Worm (Caenorhabditis elegans) whole organism, midembryonic: ENCODE results near the gene nadk-2.

ENCODE experiments used
- T22C8.4 ChIP-seq: fragments of 200-800 bp; sonication (Bioruptor generic); IDR thresholded peaks from 2 replicates; pipeline ENCODE4 v1.3.6; 2022; ENCODE audit warnings: missing genetic modification characterization, missing compliant biosample characterization
- cog-1 ChIP-seq: sonication (generic microtip); optimal IDR thresholded peaks from 2 replicates; lab custom pipeline; 2016; ENCODE audit warnings: missing genetic modification characterization, missing compliant biosample characterization
- flt-1 ChIP-seq: fragments of 200-800 bp; sonication (Bioruptor generic); IDR thresholded peaks from 2 replicates; pipeline ENCODE4 v1.3.6; 2022; ENCODE audit warnings: missing genetic modification characterization, missing compliant biosample characterization
- klf-2 ChIP-seq: fragments of 200-800 bp; sonication (Bioruptor generic); conservative IDR thresholded peaks from 2 replicates; pipeline ENCODE4 v1.3.6; 2022; ENCODE audit warnings: missing genetic modification reagents, missing genetic modification characterization, missing compliant biosample characterization
- med-1 ChIP-seq: sonication (generic microtip); optimal IDR thresholded peaks from 2 replicates; lab custom pipeline; 2017; ENCODE audit warnings: missing genetic modification characterization, mild to moderate bottlenecking, missing compliant biosample characterization, antibody characterized with exemption, missing genetic modification reagents; ENCODE audit not compliant: insufficient read depth
- ref-1 ChIP-seq: fragments of 200-800 bp; sonication (Bioruptor generic); conservative IDR thresholded peaks from 2 replicates; pipeline ENCODE4 v1.3.6; 2022; ENCODE audit warnings: missing genetic modification reagents, missing genetic modification characterization, missing compliant biosample characterization
- tab-1 ChIP-seq: fragments of 200-800 bp; sonication (Bioruptor generic); IDR thresholded peaks from 2 replicates; pipeline ENCODE4 v1.3.6; 2022; ENCODE audit warnings: missing genetic modification characterization, missing compliant biosample characterization
- ztf-23 ChIP-seq: fragments of 200-800 bp; sonication (Bioruptor generic); IDR thresholded peaks from 2 replicates; pipeline ENCODE4 v1.3.6; 2022; ENCODE audit warnings: missing genetic modification reagents, missing genetic modification characterization, missing compliant biosample characterization
- ztf-29 ChIP-seq: fragments of 200-800 bp; sonication (Bioruptor generic); IDR thresholded peaks from 2 replicates; pipeline ENCODE4 v1.3.6; 2022; ENCODE audit warnings: missing genetic modification reagents, missing genetic modification characterization, missing compliant biosample characterization

The nadk-2 gene

DNA sequence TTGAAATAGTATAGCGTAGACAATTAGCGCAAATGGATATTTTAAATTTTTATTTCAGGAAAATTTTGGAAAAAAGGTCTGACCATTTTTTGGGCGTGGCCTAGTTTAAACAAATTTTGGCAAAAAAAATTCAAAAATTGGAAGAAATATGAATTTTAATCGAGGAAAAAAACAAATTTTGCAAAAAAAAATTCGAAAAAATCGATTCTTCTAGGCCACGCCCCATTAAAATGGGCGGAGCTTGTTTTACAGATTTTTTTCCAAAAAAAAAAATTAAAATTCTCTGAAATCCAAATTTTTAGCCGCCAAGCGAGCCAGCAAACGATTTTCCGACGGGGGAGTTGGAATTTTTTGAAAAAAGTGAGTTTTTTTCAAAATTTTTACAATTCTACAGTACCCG, at the start of gene nadk-2:
nadk-2 (plus strand) TSS at position 301 of the 400 bp plus-strand sequence.
- TF ChIP-seq cog-1 (tag; lab: Kevin White, UChicago) (no peak), med-1 (GFP tag; lab: Kevin White, UChicago) (no peak), klf-2 (no peak), flt-1 (no peak), ref-1 (GFP tag; lab: Robert Waterston, UW) (no peak), T22C8.4 (GFP tag; lab: Robert Waterston, UW) (no peak), ztf-23 (GFP tag; lab: Robert Waterston, UW) (no peak), tab-1 (GFP tag; lab: Robert Waterston, UW) (no peak), ztf-29 (GFP tag; lab: Robert Waterston, UW) (no peak)

DNA sequence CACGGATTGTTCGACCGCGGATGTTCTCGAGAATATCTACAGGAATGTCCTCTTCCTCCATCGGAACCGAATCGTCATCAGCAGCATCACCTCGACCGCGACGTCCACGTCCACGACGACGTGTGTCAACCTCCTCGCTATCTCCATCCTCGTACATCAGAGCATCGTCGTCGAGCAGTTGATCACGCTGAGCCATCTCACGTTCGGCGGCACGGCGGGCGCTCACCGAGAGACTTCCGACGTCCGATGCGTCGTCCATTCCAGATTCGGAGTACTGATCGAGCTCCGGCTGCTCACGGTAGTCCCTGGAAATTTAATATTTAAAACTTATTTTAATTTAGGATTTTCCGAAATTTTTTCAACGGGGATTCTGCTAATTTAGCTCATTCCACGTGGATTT, 43.4 kb upstream of the nadk-2 start:
- TF ChIP-seq flt-1 (no peak), ztf-29 (GFP tag; lab: Robert Waterston, UW) (no peak), T22C8.4 (GFP tag; lab: Robert Waterston, UW) (no peak), med-1 (GFP tag; lab: Kevin White, UChicago) (no peak), klf-2 (no peak), tab-1 (GFP tag; lab: Robert Waterston, UW) (no peak), cog-1 (tag; lab: Kevin White, UChicago) (no peak), ref-1 (GFP tag; lab: Robert Waterston, UW) (no peak)

- 0 out of 2 replicates have a peak, but pooled peaks have one; percentile 25 for TF ChIP-seq ztf-23 (GFP tag; lab: Robert Waterston, UW)
- TF ChIP-seq ztf-29 (GFP tag; lab: Robert Waterston, UW), result no peak
These were observed 42.7 kb upstream of the nadk-2 start, which contains the start of gene mcm-2 for ce11 chrII:12006575-12007098. TSS of gene mcm-2 (minus strand) at chrII:12006625.

DNA sequence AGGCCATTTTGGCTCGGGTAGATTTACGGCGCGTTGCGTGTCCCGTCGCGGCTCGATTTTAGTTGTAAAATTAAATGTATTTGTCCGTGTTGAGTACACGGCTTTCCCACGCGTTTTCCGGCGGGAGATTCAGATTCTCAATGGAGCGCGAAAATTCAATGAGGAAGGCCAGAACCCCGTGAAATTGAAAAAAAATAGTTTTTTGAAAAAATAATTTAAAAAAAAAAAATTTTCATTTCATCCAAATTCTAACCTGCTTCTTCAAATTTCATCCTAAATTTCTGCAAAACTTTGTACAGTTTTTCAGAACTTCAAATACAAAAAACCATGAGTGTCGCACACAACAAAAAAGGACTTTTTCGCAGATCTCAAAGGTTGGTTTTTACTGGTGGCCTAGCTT, 40.6 kb upstream of the nadk-2 start, which contains the start of gene glb-29:
glb-29 (plus strand) TSS at position 301 of the 400 bp plus-strand sequence.
- TF ChIP-seq ztf-23 (GFP tag; lab: Robert Waterston, UW) (no peak), ref-1 (GFP tag; lab: Robert Waterston, UW) (no peak), ztf-29 (GFP tag; lab: Robert Waterston, UW) (no peak), cog-1 (tag; lab: Kevin White, UChicago) (no peak), tab-1 (GFP tag; lab: Robert Waterston, UW) (no peak), flt-1 (no peak), klf-2 (no peak)

ce11 chrII:12023315-12023878, 26.0 kb upstream of the nadk-2 start, which contains the start of gene Y17G7B.12:
TSS of gene Y17G7B.12 (plus strand) at chrII:12023861.
- TF ChIP-seq flt-1 (no peak), T22C8.4 (GFP tag; lab: Robert Waterston, UW) (no peak), klf-2 (no peak), ztf-29 (GFP tag; lab: Robert Waterston, UW) (no peak), tab-1 (GFP tag; lab: Robert Waterston, UW) (no peak), cog-1 (tag; lab: Kevin White, UChicago) (no peak), med-1 (GFP tag; lab: Kevin White, UChicago) (no peak)

- TF ChIP-seq flt-1 (no peak), ztf-23 (GFP tag; lab: Robert Waterston, UW) (no peak), T22C8.4 (GFP tag; lab: Robert Waterston, UW) (no peak), med-1 (GFP tag; lab: Kevin White, UChicago) (no peak), cog-1 (tag; lab: Kevin White, UChicago) (no peak), ref-1 (GFP tag; lab: Robert Waterston, UW) (no peak), tab-1 (GFP tag; lab: Robert Waterston, UW) (no peak), ztf-29 (GFP tag; lab: Robert Waterston, UW) (no peak), klf-2 (no peak)
These were observed 21.6 kb upstream of the nadk-2 start, which contains the start of gene Y17G7B.8 for ce11 chrII:12027697-12028245. TSS of gene Y17G7B.8 (minus strand) at chrII:12027747.

DNA sequence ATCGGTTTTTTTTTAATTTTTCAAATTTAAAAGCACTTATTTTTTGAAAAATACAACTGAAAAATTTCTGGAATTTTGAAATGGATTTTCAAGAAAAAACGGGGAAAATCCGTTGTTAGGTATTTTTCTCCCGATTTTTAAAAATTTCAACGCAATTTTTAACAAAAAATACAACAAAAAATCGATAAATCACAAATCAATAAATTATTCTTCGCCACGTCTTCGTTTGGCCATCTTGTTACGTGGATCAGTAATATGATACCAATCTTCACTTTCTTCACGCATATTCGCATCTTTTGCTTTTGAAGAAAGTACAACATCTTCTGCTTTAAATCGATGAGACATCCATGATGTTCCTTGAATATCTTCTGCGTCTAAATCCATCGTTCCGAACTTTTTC, 20.7 kb upstream of the nadk-2 start:
- TF ChIP-seq ref-1 (GFP tag; lab: Robert Waterston, UW), result no peak
- 0 out of 2 replicates have a peak, but pooled peaks have one; percentile 17 for TF ChIP-seq T22C8.4 (GFP tag; lab: Robert Waterston, UW)

ce11 chrII:12036075-12036474, 13.3 kb upstream of the nadk-2 start:
- no peak for TF ChIP-seq klf-2
- TF ChIP-seq tab-1 (GFP tag; lab: Robert Waterston, UW), result no peak
- no peak for TF ChIP-seq med-1 (GFP tag; lab: Kevin White, UChicago)
- TF ChIP-seq T22C8.4 (GFP tag; lab: Robert Waterston, UW), result no peak
- TF ChIP-seq ztf-29 (GFP tag; lab: Robert Waterston, UW), result no peak
- TF ChIP-seq ref-1 (GFP tag; lab: Robert Waterston, UW), result no peak
- no peak for TF ChIP-seq ztf-23 (GFP tag; lab: Robert Waterston, UW)
- no peak for TF ChIP-seq flt-1
- TF ChIP-seq cog-1 (tag; lab: Kevin White, UChicago), result no peak

- TF ChIP-seq ref-1 (GFP tag; lab: Robert Waterston, UW) (no peak), T22C8.4 (GFP tag; lab: Robert Waterston, UW) (0 out of 2 replicates have a peak, but pooled peaks have one; percentile 15)
These were observed 12.9 kb upstream of the nadk-2 start, which contains the start of gene cyn-16 for ce11 chrII:12036516-12036915. TSS of gene cyn-16 (minus strand) at chrII:12036742.

ce11 chrII:12039039-12039438, 10.3 kb upstream of the nadk-2 start, which contains the start of gene tpi-1:
TSS of gene tpi-1 (minus strand) at chrII:12039139.
- TF ChIP-seq tab-1 (GFP tag; lab: Robert Waterston, UW) (no peak), klf-2 (no peak), T22C8.4 (GFP tag; lab: Robert Waterston, UW) (no peak), ref-1 (GFP tag; lab: Robert Waterston, UW) (no peak), ztf-29 (GFP tag; lab: Robert Waterston, UW) (no peak), cog-1 (tag; lab: Kevin White, UChicago) (no peak), flt-1 (no peak), med-1 (GFP tag; lab: Kevin White, UChicago) (no peak)
